Worm (Caenorhabditis elegans): ENCODE measurements around the gene F19B2.6.

ce11 chrV:20201316-20201715, 43.0 kb downstream of the F19B2.6 start, which contains the start of gene fbxa-114:
- TF ChIP-seq lin-39 (tag; optimal IDR thresholded peaks at IDR 0.05) (no peak), fos-1 (tag; optimal IDR thresholded peaks at IDR 0.05) (no peak), ztf-11 (tag; optimal IDR thresholded peaks at IDR 0.05) (no peak), ama-1 (optimal IDR thresholded peaks at IDR 0.05) (no peak), zag-1 (tag; optimal IDR thresholded peaks at IDR 0.05) (no peak), jun-1 (tag; optimal IDR thresholded peaks at IDR 0.05) (no peak), nhr-28 (tag; optimal IDR thresholded peaks at IDR 0.05) (no peak), nhr-12 (tag; optimal IDR thresholded peaks at IDR 0.05) (no peak), elt-1 (tag; optimal IDR thresholded peaks at IDR 0.05) (no peak), egl-27 (tag; optimal IDR thresholded peaks at IDR 0.05) (no peak), nfya-1 (tag; optimal IDR thresholded peaks at IDR 0.05; ENCODE audit: insufficient read depth) (no peak)
